Fruit fly (Drosophila melanogaster) whole organism, embryonic: ENCODE measurements around the gene Phb1.

ENCODE experiments used
- Antp ChIP-seq: fragments of 200-800 bp; sonication (Bioruptor generic); optimal IDR thresholded peaks from 3 replicates; lab custom pipeline; 2016; ENCODE audit warnings: missing biosample characterization, missing genetic modification characterization
- Atf3 ChIP-seq: fragments of 200-800 bp; sonication (Bioruptor generic); optimal IDR thresholded peaks from 3 replicates; lab custom pipeline; 2016; ENCODE audit warnings: missing biosample characterization, missing genetic modification characterization
- CG1024 ChIP-seq: fragments of 200-800 bp; sonication (Bioruptor generic); IDR thresholded peaks from 2 replicates; pipeline ENCODE4 v1.3.6; 2022; ENCODE audit warnings: missing biosample characterization, missing genetic modification characterization
- CG12659 ChIP-seq: fragments of 200-800 bp; sonication (Bioruptor generic); optimal IDR thresholded peaks from 3 replicates; lab custom pipeline; 2017; ENCODE audit warnings: mild to moderate bottlenecking, missing biosample characterization, missing genetic modification reagents, missing genetic modification characterization
- CG12744 ChIP-seq: fragments of 200-800 bp; sonication (Bioruptor generic); optimal IDR thresholded peaks from 2 replicates; lab custom pipeline; 2016; ENCODE audit warnings: missing biosample characterization, missing genetic modification characterization
- CG13894 ChIP-seq: fragments of 200-800 bp; sonication (Bioruptor generic); optimal IDR thresholded peaks from 3 replicates; lab custom pipeline; 2018; ENCODE audit warnings: missing biosample characterization, mild to moderate bottlenecking, missing genetic modification characterization, moderate library complexity
- CG14667 ChIP-seq: fragments of 200-800 bp; sonication (Bioruptor generic); IDR thresholded peaks from 2 replicates; pipeline ENCODE4 v1.3.6; 2022; ENCODE audit warnings: missing biosample characterization, missing genetic modification characterization
- CG15011 ChIP-seq: fragments of 200-800 bp; sonication (Bioruptor generic); optimal IDR thresholded peaks from 3 replicates; lab custom pipeline; 2018; ENCODE audit warnings: missing biosample characterization, mild to moderate bottlenecking, missing genetic modification characterization
- CG1832 ChIP-seq: fragments of 200-800 bp; sonication (Bioruptor generic); optimal IDR thresholded peaks from 2 replicates; lab custom pipeline; 2017; ENCODE audit warnings: missing biosample characterization, mild to moderate bottlenecking, missing genetic modification characterization, inconsistent platforms
- CG33213 ChIP-seq: fragments of 200-800 bp; sonication (Bioruptor generic); optimal IDR thresholded peaks from 3 replicates; lab custom pipeline; 2016; ENCODE audit warnings: missing biosample characterization, missing genetic modification characterization
- CG8359 ChIP-seq: fragments of 200-800 bp; sonication (Bioruptor generic); optimal IDR thresholded peaks from 2 replicates; lab custom pipeline; 2017; ENCODE audit warnings: missing biosample characterization, mild to moderate bottlenecking, missing genetic modification characterization, borderline replicate concordance
- CG8944 ChIP-seq: fragments of 200-800 bp; sonication (Bioruptor generic); optimal IDR thresholded peaks from 3 replicates; lab custom pipeline; 2016; ENCODE audit warnings: missing biosample characterization, missing genetic modification characterization
- CG9437 ChIP-seq: fragments of 200-800 bp; sonication (Bioruptor generic); optimal IDR thresholded peaks from 2 replicates; lab custom pipeline; 2018; ENCODE audit warnings: missing biosample characterization, mild to moderate bottlenecking, missing genetic modification characterization
- CHES-1-like ChIP-seq: fragments of 200-800 bp; sonication (Bioruptor generic); optimal IDR thresholded peaks from 2 replicates; lab custom pipeline; 2016; ENCODE audit warnings: missing biosample characterization, missing genetic modification characterization
- Camta ChIP-seq: fragments of 200-800 bp; sonication (Bioruptor generic); optimal IDR thresholded peaks from 2 replicates; lab custom pipeline; 2016; ENCODE audit warnings: missing biosample characterization, missing genetic modification characterization
- Chrac-16 ChIP-seq: fragments of 200-800 bp; sonication (Bioruptor generic); optimal IDR thresholded peaks from 3 replicates; lab custom pipeline; 2016; ENCODE audit warnings: missing biosample characterization, missing genetic modification characterization
- D19A ChIP-seq: fragments of 200-800 bp; optimal IDR thresholded peaks from 3 replicates; lab custom pipeline; 2019; ENCODE audit warnings: missing biosample characterization, mild to moderate bottlenecking, missing genetic modification characterization, moderate library complexity
- ERR ChIP-seq: fragments of 200-800 bp; sonication (Bioruptor generic); optimal IDR thresholded peaks from 2 replicates; lab custom pipeline; 2016; ENCODE audit warnings: missing biosample characterization, missing genetic modification characterization
- H2.0 ChIP-seq: fragments of 200-800 bp; sonication (Bioruptor generic); IDR thresholded peaks from 2 replicates; pipeline ENCODE4 v1.3.6; 2022; ENCODE audit warnings: missing biosample characterization, missing genetic modification characterization
- Hand ChIP-seq: fragments of 200-800 bp; sonication (Bioruptor generic); optimal IDR thresholded peaks from 2 replicates; lab custom pipeline; 2017; ENCODE audit warnings: mild to moderate bottlenecking, missing biosample characterization, missing genetic modification reagents, missing genetic modification characterization
- HmgZ ChIP-seq: fragments of 200-800 bp; sonication (Bioruptor generic); optimal IDR thresholded peaks from 2 replicates; lab custom pipeline; 2018; ENCODE audit warnings: missing biosample characterization, mild to moderate bottlenecking, missing genetic modification characterization
- MBD-R2 ChIP-seq: fragments of 200-800 bp; sonication (Bioruptor generic); IDR thresholded peaks from 2 replicates; pipeline ENCODE4 v1.3.6; 2022; ENCODE audit warnings: missing biosample characterization, missing genetic modification characterization
- NC2α ChIP-seq: fragments of 200-800 bp; sonication (Bioruptor generic); optimal IDR thresholded peaks from 2 replicates; lab custom pipeline; 2016; ENCODE audit warnings: missing biosample characterization, missing genetic modification characterization
- NC2β ChIP-seq: fragments of 200-800 bp; sonication (Bioruptor generic); optimal IDR thresholded peaks from 2 replicates; lab custom pipeline; 2016; ENCODE audit warnings: missing biosample characterization, missing genetic modification characterization
- Xrp1 ChIP-seq: fragments of 200-800 bp; sonication (Bioruptor generic); IDR thresholded peaks from 2 replicates; pipeline ENCODE4 v1.3.6; 2022; ENCODE audit warnings: missing biosample characterization, missing genetic modification characterization
- aop ChIP-seq: fragments of 200-800 bp; sonication (Bioruptor generic); IDR thresholded peaks from 2 replicates; pipeline ENCODE4 v1.3.6; 2022; ENCODE audit warnings: missing biosample characterization, missing genetic modification characterization
- az2 ChIP-seq: fragments of 200-800 bp; sonication (Bioruptor generic); optimal IDR thresholded peaks from 3 replicates; lab custom pipeline; 2016; ENCODE audit warnings: missing biosample characterization, missing genetic modification characterization
- chif ChIP-seq, 2 experiments: fragments of 200-800 bp; sonication (Bioruptor generic); optimal IDR thresholded peaks; 3 replicates each; lab custom pipeline; 2016; ENCODE audit warnings: missing biosample characterization in 2 of 2, missing genetic modification characterization in 2 of 2
- da ChIP-seq: fragments of 200-800 bp; sonication (Bioruptor generic); optimal IDR thresholded peaks from 2 replicates; lab custom pipeline; 2016; ENCODE audit warnings: missing biosample characterization, missing genetic modification characterization
- ems ChIP-seq: fragments of 200-800 bp; sonication (Bioruptor generic); optimal IDR thresholded peaks from 3 replicates; lab custom pipeline; 2016; ENCODE audit warnings: missing biosample characterization, missing genetic modification characterization
- ewg ChIP-seq: fragments of 200-800 bp; sonication (Bioruptor generic); optimal IDR thresholded peaks from 3 replicates; lab custom pipeline; 2017; ENCODE audit warnings: mild to moderate bottlenecking, missing biosample characterization, missing genetic modification reagents, missing genetic modification characterization
- fu2 ChIP-seq: fragments of 200-800 bp; sonication (Bioruptor generic); optimal IDR thresholded peaks from 2 replicates; lab custom pipeline; 2016; ENCODE audit warnings: missing biosample characterization, missing genetic modification characterization
- gem ChIP-seq: fragments of 200-800 bp; sonication (Bioruptor generic); optimal IDR thresholded peaks from 2 replicates; lab custom pipeline; 2019; ENCODE audit warnings: missing biosample characterization, mild to moderate bottlenecking, missing genetic modification characterization, moderate library complexity
- kni ChIP-seq: fragments of 200-800 bp; sonication (Bioruptor generic); optimal IDR thresholded peaks from 3 replicates; lab custom pipeline; 2017; ENCODE audit warnings: mild to moderate bottlenecking, missing biosample characterization, missing genetic modification reagents, missing genetic modification characterization
- maf-S ChIP-seq: fragments of 200-800 bp; sonication (Bioruptor generic); optimal IDR thresholded peaks from 2 replicates; lab custom pipeline; 2016; ENCODE audit warnings: missing biosample characterization, missing genetic modification characterization
- mam ChIP-seq: fragments of 200-800 bp; sonication (Bioruptor generic); optimal IDR thresholded peaks from 3 replicates; lab custom pipeline; 2016; ENCODE audit warnings: missing biosample characterization, missing genetic modification characterization
- pnt ChIP-seq: fragments of 200-800 bp; sonication (Bioruptor generic); optimal IDR thresholded peaks from 3 replicates; lab custom pipeline; 2016; ENCODE audit warnings: missing biosample characterization, missing genetic modification characterization
- stwl ChIP-seq: fragments of 200-800 bp; sonication (Bioruptor generic); optimal IDR thresholded peaks from 3 replicates; lab custom pipeline; 2018; ENCODE audit warnings: missing biosample characterization, mild to moderate bottlenecking, missing genetic modification characterization, moderate library complexity
- tio ChIP-seq: fragments of 200-800 bp; sonication (Bioruptor generic); optimal IDR thresholded peaks from 2 replicates; lab custom pipeline; 2017; ENCODE audit warnings: missing biosample characterization, missing genetic modification characterization, inconsistent platforms
- unc-4 ChIP-seq: fragments of 200-800 bp; sonication (Bioruptor generic); IDR thresholded peaks from 2 replicates; pipeline ENCODE4 v1.3.6; 2022; ENCODE audit warnings: missing biosample characterization, missing genetic modification characterization; ENCODE audit not compliant: partially characterized antibody
- unpg ChIP-seq: fragments of 200-800 bp; sonication (Bioruptor generic); optimal IDR thresholded peaks from 3 replicates; lab custom pipeline; 2018; ENCODE audit warnings: missing biosample characterization, mild to moderate bottlenecking, missing genetic modification characterization, moderate library complexity

Gene Phb1

DNA sequence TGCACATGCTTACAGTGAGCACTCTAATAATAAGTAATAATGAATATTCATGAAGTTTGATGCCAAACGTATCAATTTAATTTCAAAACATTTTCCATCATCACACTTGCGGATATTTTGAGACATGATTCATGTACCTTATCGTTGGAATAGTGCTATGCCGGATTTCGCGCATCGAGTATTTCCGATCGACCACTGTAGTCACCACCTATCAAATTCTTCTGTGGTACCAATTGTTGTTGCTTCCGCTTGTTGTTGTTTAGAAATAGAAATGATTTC is 17.3 kb upstream of the Phb1 start (continued):
- TF ChIP-seq Chrac-16 (GFP tag; lab: Kevin White, UChicago) = no peak
- no peak for TF ChIP-seq ewg (GFP tag; lab: Kevin White, UChicago)
- no peak for TF ChIP-seq chif (GFP tag; optimal IDR thresholded peaks at IDR 0.05; lab: Kevin White, UChicago)
- peak; percentile 5 for TF ChIP-seq ERR (GFP tag; lab: Kevin White, UChicago)
- TF ChIP-seq fu2 (GFP tag; lab: Kevin White, UChicago) = no peak
- TF ChIP-seq Antp (GFP tag; lab: Kevin White, UChicago) = no peak
- TF ChIP-seq D19A = no peak
- no peak for TF ChIP-seq pnt (GFP tag; lab: Kevin White, UChicago)
- no peak for TF ChIP-seq CG14667 (GFP tag; lab: Robert Waterston, UW)
- TF ChIP-seq CG8359 (GFP tag; lab: Kevin White, UChicago) = no peak
- peak; percentile 31 for TF ChIP-seq unpg (GFP tag; lab: Kevin White, UChicago)
- no peak for TF ChIP-seq CG1832 (GFP tag; lab: Kevin White, UChicago)
- TF ChIP-seq NC2α = no peak
- TF ChIP-seq HmgZ (tag; lab: Kevin White, UChicago) = peak; percentile 9
- TF ChIP-seq unc-4 (GFP tag; lab: Robert Waterston, UW) = no peak
- TF ChIP-seq mam (GFP tag; lab: Kevin White, UChicago) = no peak
- TF ChIP-seq Hand = no peak
- TF ChIP-seq tio (GFP tag; lab: Kevin White, UChicago) = no peak
- no peak for TF ChIP-seq CG8944 (GFP tag; lab: Kevin White, UChicago)
- no peak for TF ChIP-seq stwl (tag; lab: Kevin White, UChicago)
- TF ChIP-seq da (GFP tag; lab: Kevin White, UChicago) = no peak
- no peak for TF ChIP-seq H2.0 (GFP tag; lab: Robert Waterston, UW)
- peak; percentile 54 for TF ChIP-seq gem (tag; lab: Kevin White, UChicago)
- no peak for TF ChIP-seq kni (GFP tag; lab: Kevin White, UChicago)
- TF ChIP-seq CG1024 = no peak
- TF ChIP-seq CG33213 (GFP tag; lab: Kevin White, UChicago) = no peak
- no peak for TF ChIP-seq CG12744 (GFP tag; lab: Kevin White, UChicago)
- no peak for TF ChIP-seq aop (GFP tag; lab: Robert Waterston, UW)
- TF ChIP-seq CHES-1-like (GFP tag; lab: Kevin White, UChicago) = no peak
- TF ChIP-seq Xrp1 (GFP tag; lab: Robert Waterston, UW) = peak; percentile 26; the same call in 1 of the 2 replicates
- TF ChIP-seq Atf3 (GFP tag; lab: Kevin White, UChicago) = no peak
- no peak for TF ChIP-seq maf-S (GFP tag; lab: Kevin White, UChicago)
- TF ChIP-seq CG9437 (GFP tag; lab: Kevin White, UChicago) = no peak
- no peak for TF ChIP-seq az2 (GFP tag; lab: Kevin White, UChicago)
- no peak for TF ChIP-seq CG13894 (tag; lab: Kevin White, UChicago)
- TF ChIP-seq MBD-R2 = peak; percentile 33; the same call in 1 of the 2 replicates
- no peak for TF ChIP-seq CG15011
- TF ChIP-seq ems (GFP tag; lab: Kevin White, UChicago) = peak; percentile 29
- TF ChIP-seq CG12659 (GFP tag; lab: Kevin White, UChicago) = no peak
- no peak for TF ChIP-seq Camta (GFP tag; lab: Kevin White, UChicago)
- TF ChIP-seq NC2β (GFP tag; lab: Kevin White, UChicago) = no peak
